Worm (Caenorhabditis elegans): ENCODE results near the gene frpr-12.

ce11 chrV:8927715-8928114 is 24.9 kb downstream of the frpr-12 start:
- TF ChIP-seq daf-12 (tag; optimal IDR thresholded peaks at IDR 0.05): no peak
- TF ChIP-seq snpc-4 (tag; optimal IDR thresholded peaks at IDR 0.05): no peak
- TF ChIP-seq zag-1 (tag; optimal IDR thresholded peaks at IDR 0.05): no peak
- TF ChIP-seq nhr-102 (tag; optimal IDR thresholded peaks at IDR 0.05): no peak
- no peak for TF ChIP-seq fkh-10 (GFP tag; optimal IDR thresholded peaks at IDR 0.05)
- TF ChIP-seq ama-1 (optimal IDR thresholded peaks at IDR 0.05): no peak
- no peak for TF ChIP-seq skn-1 (tag; optimal IDR thresholded peaks at IDR 0.05)
- TF ChIP-seq unc-62 (GFP tag; optimal IDR thresholded peaks at IDR 0.05 in 1 of 2): peak in 1 of 2 experiments; percentile 92
- no peak for TF ChIP-seq unc-62 (tag; optimal IDR thresholded peaks at IDR 0.05)
- TF ChIP-seq Y5F2A.4 (GFP tag; optimal IDR thresholded peaks at IDR 0.05): no peak
